Worm (Caenorhabditis elegans): Measurements from ENCODE around the gene T06D4.2.

DNA sequence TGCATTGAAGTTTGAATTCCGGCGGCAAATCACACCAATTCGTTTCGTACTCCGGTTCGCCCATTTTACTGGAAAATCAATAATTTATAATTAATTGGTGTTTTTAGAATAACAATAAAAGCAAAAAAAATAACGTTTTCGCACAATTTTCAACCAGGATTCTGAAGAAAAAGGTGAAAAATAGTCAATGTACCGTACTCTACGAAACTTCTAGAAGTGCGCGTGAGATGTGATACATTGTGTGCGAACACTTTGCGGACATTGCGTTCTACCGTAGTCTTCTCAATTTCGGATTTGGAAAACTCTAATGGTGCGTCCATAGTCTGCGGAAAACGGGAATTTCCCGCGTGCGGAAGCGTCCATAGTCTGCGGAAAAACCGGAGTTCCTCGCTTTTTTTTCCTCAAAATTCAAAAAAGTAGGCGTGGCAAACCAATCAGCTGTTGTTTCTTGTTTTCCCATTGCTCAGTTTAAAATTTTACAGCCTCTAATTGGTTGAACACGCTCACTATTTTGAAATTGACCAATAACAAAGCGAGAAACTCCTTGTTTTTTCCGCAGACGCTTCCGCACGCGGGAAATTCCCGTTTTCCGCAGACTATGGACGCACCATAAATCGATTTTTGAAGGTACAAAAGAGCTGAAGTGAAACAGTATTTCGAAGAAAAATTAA is 37.6 kb downstream of the T06D4.2 start, which contains the start of the genes F14D2.14 and bath-29:
- TF ChIP-seq lin-54 (GFP tag; optimal IDR thresholded peaks at IDR 0.05) (no peak), hrde-1 (tag; optimal IDR thresholded peaks at IDR 0.05; ENCODE audit: borderline replicate concordance) (no peak)
